Worm (Caenorhabditis elegans): Measurements from ENCODE around the gene nhr-3.
"Not testable (repeated sequence)": the region's sequence is repeated elsewhere in the genome, so short reads cannot be mapped to it uniquely, and the experiment has no call there.

The nhr-3 gene

DNA sequence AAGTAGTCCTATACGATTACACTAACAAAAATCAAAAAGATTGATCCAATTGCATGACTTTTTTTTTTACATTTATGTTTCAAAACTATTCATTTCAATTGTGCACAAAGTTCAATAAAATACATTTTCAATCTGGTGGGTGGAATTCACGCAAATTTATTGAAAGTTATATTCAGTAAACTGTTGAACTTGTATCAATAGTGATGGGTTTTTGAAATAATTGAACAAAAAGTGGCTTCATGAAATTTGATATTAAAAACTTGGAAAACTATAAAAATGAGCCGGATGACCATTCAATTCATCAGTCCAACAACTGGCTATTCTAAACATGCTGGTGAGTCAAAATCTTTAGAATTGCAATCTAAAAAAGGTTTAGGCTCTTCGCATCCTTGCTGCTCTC is 35.0 kb upstream of the nhr-3 start, which contains the start of gene nspc-16:
Gene nspc-16, plus strand, starts transcription at position 301 of the 400 bp plus-strand sequence.
- TF ChIP-seq unc-86 (tag; optimal IDR thresholded peaks at IDR 0.05), result no peak
- TF ChIP-seq ets-5 (GFP tag; IDR thresholded peaks at IDR 0.05), result no peak
- TF ChIP-seq rnt-1 (tag; optimal IDR thresholded peaks at IDR 0.05), result no peak
- no peak for TF ChIP-seq nhr-77 (tag; optimal IDR thresholded peaks at IDR 0.05)
- TF ChIP-seq nhr-11 (tag; optimal IDR thresholded peaks at IDR 0.05), result no peak
- TF ChIP-seq hlh-4 (tag; optimal IDR thresholded peaks at IDR 0.05), result no peak
- no peak for TF ChIP-seq aha-1 (tag; optimal IDR thresholded peaks at IDR 0.05)
- TF ChIP-seq ceh-90 (tag; optimal IDR thresholded peaks at IDR 0.05), result no peak
- TF ChIP-seq mep-1 (tag; optimal IDR thresholded peaks at IDR 0.05), result no peak
- TF ChIP-seq lir-3 (tag; optimal IDR thresholded peaks at IDR 0.05; ENCODE audit: poor library complexity), result no peak
- TF ChIP-seq swsn-7 (tag; optimal IDR thresholded peaks at IDR 0.05), result no peak
- TF ChIP-seq unc-62 (GFP tag; optimal IDR thresholded peaks at IDR 0.05), result no peak
- TF ChIP-seq nhr-84 (tag; optimal IDR thresholded peaks at IDR 0.05), result no peak
- no peak for TF ChIP-seq irx-1 (tag; optimal IDR thresholded peaks at IDR 0.05)

DNA sequence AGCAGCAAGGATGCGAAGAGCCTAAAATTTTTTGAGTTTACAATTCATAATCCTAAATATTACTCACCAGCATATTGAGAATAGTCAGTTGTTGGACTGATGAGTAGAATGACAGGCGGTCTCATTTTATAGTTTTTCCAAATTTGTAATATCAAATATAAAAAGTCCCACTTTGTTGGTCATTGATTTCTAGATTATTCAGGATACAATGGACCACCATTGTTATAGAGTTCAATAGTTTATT is 33.3 kb upstream of the nhr-3 start, which contains the start of gene nspc-17:
Gene nspc-17, minus strand, starts transcription at position 101 of the 244 bp plus-strand sequence.
- TF ChIP-seq egl-27, nhr-77, nhr-47 (tag; optimal IDR thresholded peaks at IDR 0.05): not testable (repeated sequence)

- TF ChIP-seq nhr-76 (tag; optimal IDR thresholded peaks at IDR 0.05) (peak; percentile 90), hpl-2 (GFP tag; optimal IDR thresholded peaks at IDR 0.05) (peak; percentile 97), elt-2 (tag; optimal IDR thresholded peaks at IDR 0.05) (peak; percentile 89), lir-3 (tag; optimal IDR thresholded peaks at IDR 0.05; ENCODE audit: poor library complexity) (peak; percentile 91), nhr-90 (tag; optimal IDR thresholded peaks at IDR 0.05; ENCODE audit: poor library complexity) (peak; percentile 100), zip-4 (GFP tag; optimal IDR thresholded peaks at IDR 0.05) (peak; percentile 97), nhr-28 (tag; optimal IDR thresholded peaks at IDR 0.05) (peak; percentile 29), nhr-11 (tag; optimal IDR thresholded peaks at IDR 0.05) (peak; percentile 98), C34B4.2 (tag; optimal IDR thresholded peaks at IDR 0.05) (peak; percentile 67), tbx-2 (tag; optimal IDR thresholded peaks at IDR 0.05) (peak; percentile 99), fos-1 (tag; optimal IDR thresholded peaks at IDR 0.05) (peak; percentile 98), fkh-8 (tag; optimal IDR thresholded peaks at IDR 0.05) (peak; percentile 96), nhr-20 (tag; optimal IDR thresholded peaks at IDR 0.05) (peak; percentile 98), ceh-63 (GFP tag; optimal IDR thresholded peaks at IDR 0.05) (peak; percentile 99), nhr-77 (tag; optimal IDR thresholded peaks at IDR 0.05) (peak; percentile 99), pax-3 (tag; optimal IDR thresholded peaks at IDR 0.05) (peak; percentile 94), rnt-1 (tag; optimal IDR thresholded peaks at IDR 0.05) (peak; percentile 99), Y116A8C.19 (tag; optimal IDR thresholded peaks at IDR 0.05; ENCODE audit: borderline replicate concordance) (peak; percentile 72), mef-2 (tag; optimal IDR thresholded peaks at IDR 0.05) (peak; percentile 90), lin-39 (tag; optimal IDR thresholded peaks at IDR 0.05) (peak; percentile 100), mep-1 (tag; optimal IDR thresholded peaks at IDR 0.05) (peak; percentile 100), snu-23 (GFP tag; optimal IDR thresholded peaks at IDR 0.05) (peak; percentile 100), sup-37 (GFP tag; optimal IDR thresholded peaks at IDR 0.05) (peak; percentile 93), alr-1 (tag; optimal IDR thresholded peaks at IDR 0.05; ENCODE audit: borderline replicate concordance) (no peak), efl-3 (GFP tag; optimal IDR thresholded peaks at IDR 0.05) (peak; percentile 96), dpl-1 (GFP tag; optimal IDR thresholded peaks at IDR 0.05) (peak; percentile 62 to 70 (median 66)), aly-2 (tag; optimal IDR thresholded peaks at IDR 0.05) (peak; percentile 95), hlh-17 (GFP tag; optimal IDR thresholded peaks at IDR 0.05; ENCODE audit: borderline replicate concordance) (no peak), elt-3 (tag; optimal IDR thresholded peaks at IDR 0.05) (peak; percentile 50 to 99 (median 88)), C16A3.4 (tag; optimal IDR thresholded peaks at IDR 0.05) (peak; percentile 99), fkh-10 (GFP tag; optimal IDR thresholded peaks at IDR 0.05) (peak; percentile 100), nhr-12 (tag; optimal IDR thresholded peaks at IDR 0.05) (peak; percentile 83), ztf-11 (tag; optimal IDR thresholded peaks at IDR 0.05) (peak; percentile 86 to 98), unc-62 (GFP tag; optimal IDR thresholded peaks at IDR 0.05) (peak; percentile 77), tlp-1 (tag; optimal IDR thresholded peaks at IDR 0.05) (peak; percentile 86), egl-27 (tag; optimal IDR thresholded peaks at IDR 0.05) (peak; percentile 89 to 98), nhr-47 (tag; optimal IDR thresholded peaks at IDR 0.05) (peak; percentile 100)
These were observed 32.7 kb upstream of the nhr-3 start for ce11 chrX:14525325-14526305.
